Worm (Caenorhabditis elegans) whole organism, young adult: ENCODE results near the gene aak-1.
A peak's percentile ranks its signal among the peaks of the same experiment; 100 is the strongest.

Experiments
- B0261.1 ChIP-seq: sonication (generic microtip); optimal IDR thresholded peaks from 2 replicates; lab custom pipeline; 2016; ENCODE audit warnings: mild to moderate bottlenecking, missing genetic modification characterization, moderate library complexity, missing compliant biosample characterization
- B0336.3 ChIP-seq: fragments of 200-800 bp; sonication (Bioruptor generic); IDR thresholded peaks from 2 replicates; pipeline ENCODE4 v1.3.6; 2022; ENCODE audit warnings: missing genetic modification characterization, missing compliant biosample characterization
- C06A6.2 ChIP-seq: fragments of 200-800 bp; sonication (Bioruptor generic); conservative IDR thresholded peaks from 2 replicates; pipeline ENCODE4 v1.3.6; 2022; ENCODE audit warnings: missing genetic modification characterization, missing compliant biosample characterization
- C17E4.6 ChIP-seq: fragments of 200-800 bp; sonication (Bioruptor generic); IDR thresholded peaks from 2 replicates; pipeline ENCODE4 v1.3.6; 2022; ENCODE audit warnings: missing genetic modification reagents, missing genetic modification characterization, missing compliant biosample characterization
- F22D6.2 ChIP-seq: sonication (generic microtip); optimal IDR thresholded peaks from 2 replicates; lab custom pipeline; 2016; ENCODE audit warnings: mild to moderate bottlenecking, missing genetic modification characterization, missing compliant biosample characterization
- F23B12.7 ChIP-seq: sonication (generic microtip); optimal IDR thresholded peaks from 2 replicates; lab custom pipeline; 2017; ENCODE audit warnings: missing genetic modification characterization, mild to moderate bottlenecking, missing compliant biosample characterization, antibody characterized with exemption, moderate library complexity; ENCODE audit not compliant: insufficient read depth
- F55B11.4 ChIP-seq: sonication (generic microtip); optimal IDR thresholded peaks from 2 replicates; lab custom pipeline; 2016; ENCODE audit warnings: missing compliant biosample characterization, missing genetic modification characterization, borderline replicate concordance; ENCODE audit not compliant: insufficient read depth
- F57A8.1 ChIP-seq: fragments of 200-800 bp; sonication (Bioruptor generic); optimal IDR thresholded peaks from 2 replicates; lab custom pipeline; 2018; ENCODE audit warnings: mild to moderate bottlenecking, missing genetic modification characterization, moderate library complexity, missing compliant biosample characterization
- T07F8.4 ChIP-seq: sonication (generic microtip); optimal IDR thresholded peaks from 2 replicates; lab custom pipeline; 2016; ENCODE audit warnings: mild to moderate bottlenecking, missing genetic modification characterization, moderate library complexity, missing compliant biosample characterization
- Y67H2A.10 ChIP-seq: fragments of 200-800 bp; sonication (Bioruptor generic); conservative IDR thresholded peaks from 2 replicates; pipeline ENCODE4 v1.3.6; 2022; ENCODE audit warnings: missing genetic modification reagents, missing genetic modification characterization, missing compliant biosample characterization
- akir-1 ChIP-seq: fragments of 200-800 bp; sonication (Bioruptor generic); optimal IDR thresholded peaks from 2 replicates; lab custom pipeline; 2018; ENCODE audit warnings: mild to moderate bottlenecking, missing genetic modification characterization, moderate library complexity, missing compliant biosample characterization
- ama-1 ChIP-seq, 3 experiments: fragments of 150-350 bp in 1 of 3; sonication (generic microtip) in 2 of 3; optimal IDR thresholded peaks; 2 replicates each; lab custom pipeline; 2014 to 2018; ENCODE audit warnings: missing biosample characterization in 2 of 3, missing genetic modification characterization in 2 of 3, missing genetic modification reagents in 2 of 3
- atf-7 ChIP-seq: sonication (generic microtip); optimal IDR thresholded peaks from 2 replicates; lab custom pipeline; 2017; ENCODE audit warnings: mild to moderate bottlenecking, missing genetic modification characterization, missing compliant biosample characterization
- attf-5 ChIP-seq: fragments of 200-800 bp; sonication (Bioruptor generic); optimal IDR thresholded peaks from 2 replicates; lab custom pipeline; 2018; ENCODE audit warnings: mild to moderate bottlenecking, missing genetic modification characterization, missing compliant biosample characterization
- ccch-3 ChIP-seq: fragments of 200-800 bp; sonication (Bioruptor generic); optimal IDR thresholded peaks from 2 replicates; lab custom pipeline; 2018; ENCODE audit warnings: mild to moderate bottlenecking, missing genetic modification characterization, missing compliant biosample characterization
- cebp-1 ChIP-seq, 2 experiments: fragments of 200-800 bp in 1 of 2; sonication (Bioruptor generic) in 1 of 2; sonication (generic microtip) in 1 of 2; IDR thresholded peaks in 1 of 2; optimal IDR thresholded peaks in 1 of 2; 2 replicates each; pipeline versions ENCODE4 v1.3.6 to Lab custom; 2017 to 2022; ENCODE audit warnings: missing compliant biosample characterization in 2 of 2, missing genetic modification characterization in 2 of 2, mild to moderate bottlenecking in 1 of 2, missing genetic modification reagents in 1 of 2, moderate library complexity in 1 of 2
- ceh-100 ChIP-seq: fragments of 200-800 bp; sonication (Bioruptor generic); IDR thresholded peaks from 2 replicates; pipeline ENCODE4 v1.3.6; 2022; ENCODE audit warnings: missing genetic modification reagents, missing genetic modification characterization, missing compliant biosample characterization
- ceh-40 ChIP-seq: fragments of 200-800 bp; sonication (Bioruptor generic); IDR thresholded peaks from 2 replicates; pipeline ENCODE4 v1.3.6; 2022; ENCODE audit warnings: missing genetic modification characterization, missing compliant biosample characterization
- dox-1 ChIP-seq: fragments of 200-800 bp; sonication (Bioruptor generic); IDR thresholded peaks from 2 replicates; pipeline ENCODE4 v1.3.6; 2022; ENCODE audit warnings: missing genetic modification reagents, missing genetic modification characterization, missing compliant biosample characterization
- efl-1 ChIP-seq: fragments of 150-350 bp; optimal IDR thresholded peaks from 2 replicates; lab custom pipeline; 2014; ENCODE audit warnings: missing biosample characterization, missing genetic modification reagents, missing genetic modification characterization
- hlh-12 ChIP-seq: sonication (generic microtip); optimal IDR thresholded peaks from 2 replicates; lab custom pipeline; 2016; ENCODE audit warnings: missing genetic modification characterization, missing compliant biosample characterization
- hmg-1.2 ChIP-seq: fragments of 200-800 bp; sonication (Bioruptor generic); IDR thresholded peaks from 2 replicates; pipeline ENCODE4 v1.3.6; 2022; ENCODE audit warnings: missing genetic modification reagents, missing genetic modification characterization, missing compliant biosample characterization
- let-607 ChIP-seq, 2 experiments: fragments of 200-800 bp in 1 of 2; sonication (Bioruptor generic) in 1 of 2; sonication (generic microtip) in 1 of 2; optimal IDR thresholded peaks; 2 replicates each; lab custom pipeline; 2016 to 2018; ENCODE audit warnings: mild to moderate bottlenecking in 2 of 2, missing compliant biosample characterization in 2 of 2, missing genetic modification characterization in 2 of 2, moderate library complexity in 2 of 2, missing genotype in 1 of 2
- lin-35 ChIP-seq, 3 experiments: fragments of 150-350 bp in 2 of 3; sonication (generic microtip) in 1 of 3; optimal IDR thresholded peaks; 2 replicates each; lab custom pipeline; 2014 to 2018; ENCODE audit warnings: missing biosample characterization in 3 of 3, missing genetic modification characterization in 3 of 3, missing genetic modification reagents in 3 of 3
- lir-1 ChIP-seq: fragments of 200-800 bp; sonication (Bioruptor generic); conservative IDR thresholded peaks from 2 replicates; pipeline ENCODE4 v1.3.6; 2022; ENCODE audit warnings: missing genetic modification reagents, missing genetic modification characterization, missing compliant biosample characterization
- lsl-1 ChIP-seq: fragments of 200-800 bp; sonication (Bioruptor generic); optimal IDR thresholded peaks from 2 replicates; lab custom pipeline; 2018; ENCODE audit warnings: mild to moderate bottlenecking, missing genetic modification characterization, moderate library complexity, missing compliant biosample characterization
- madf-10 ChIP-seq: sonication (generic microtip); optimal IDR thresholded peaks from 2 replicates; lab custom pipeline; 2016; ENCODE audit warnings: mild to moderate bottlenecking, missing genetic modification characterization, missing compliant biosample characterization
- mcd-1 ChIP-seq: fragments of 200-800 bp; sonication (Bioruptor generic); IDR thresholded peaks from 2 replicates; pipeline ENCODE4 v1.3.6; 2022; ENCODE audit warnings: missing genetic modification reagents, missing genetic modification characterization, missing compliant biosample characterization
- mes-4 ChIP-seq: sonication (generic microtip); optimal IDR thresholded peaks from 2 replicates; lab custom pipeline; 2016; ENCODE audit warnings: missing genotype, missing genetic modification characterization, missing compliant biosample characterization
- nhr-120 ChIP-seq: fragments of 200-800 bp; sonication (Bioruptor generic); IDR thresholded peaks from 2 replicates; pipeline ENCODE4 v1.3.6; 2022; ENCODE audit warnings: missing genetic modification characterization, missing compliant biosample characterization
- nhr-179 ChIP-seq: sonication (generic microtip); optimal IDR thresholded peaks from 2 replicates; lab custom pipeline; 2016; ENCODE audit warnings: mild to moderate bottlenecking, missing genetic modification characterization, missing compliant biosample characterization
- nhr-27 ChIP-seq: fragments of 200-800 bp; sonication (Bioruptor generic); optimal IDR thresholded peaks from 2 replicates; lab custom pipeline; 2018; ENCODE audit warnings: mild to moderate bottlenecking, missing genetic modification characterization, moderate library complexity, missing compliant biosample characterization
- nhr-80 ChIP-seq: sonication (generic microtip); optimal IDR thresholded peaks from 2 replicates; lab custom pipeline; 2016; ENCODE audit warnings: missing genetic modification characterization, missing compliant biosample characterization
- rcor-1 ChIP-seq: fragments of 200-800 bp; sonication (Bioruptor generic); IDR thresholded peaks from 2 replicates; pipeline ENCODE4 v1.3.6; 2022; ENCODE audit warnings: missing genetic modification reagents, missing genetic modification characterization, missing compliant biosample characterization
- snpc-3.4 ChIP-seq: sonication (generic microtip); optimal IDR thresholded peaks from 2 replicates; lab custom pipeline; 2017; ENCODE audit warnings: missing genetic modification characterization, mild to moderate bottlenecking, missing compliant biosample characterization, antibody characterized with exemption, moderate library complexity, missing genotype, missing genetic modification reagents
- tbx-9 ChIP-seq: sonication (generic microtip); optimal IDR thresholded peaks from 2 replicates; lab custom pipeline; 2016; ENCODE audit warnings: borderline replicate concordance, missing genetic modification characterization, inconsistent platforms, missing compliant biosample characterization
- unc-130 ChIP-seq: sonication (generic microtip); optimal IDR thresholded peaks from 2 replicates; lab custom pipeline; 2016; ENCODE audit warnings: missing genetic modification reagents, missing genetic modification characterization, missing compliant biosample characterization
- xnd-1 ChIP-seq: sonication (generic microtip); optimal IDR thresholded peaks from 2 replicates; lab custom pipeline; 2016; ENCODE audit warnings: missing genotype, missing genetic modification reagents, missing genetic modification characterization, missing compliant biosample characterization
- zfh-2 ChIP-seq: fragments of 200-800 bp; sonication (Bioruptor generic); conservative IDR thresholded peaks from 2 replicates; pipeline ENCODE4 v1.3.6; 2022; ENCODE audit warnings: missing genetic modification reagents, missing genetic modification characterization, missing compliant biosample characterization
- ztf-26 ChIP-seq: sonication (generic microtip); optimal IDR thresholded peaks from 2 replicates; lab custom pipeline; 2017; ENCODE audit warnings: missing genetic modification characterization, missing compliant biosample characterization

aak-1 gene

ce11 chrIII:8794793-8795192, 33.9 kb upstream of the aak-1 start (continued):
- TF ChIP-seq ceh-100 (GFP tag; lab: Robert Waterston, UW) (peak; percentile 64), ceh-40 (GFP tag; lab: Robert Waterston, UW) (no peak), lir-1 (GFP tag; lab: Robert Waterston, UW) (0 out of 2 replicates have a peak, but pooled peaks have one; percentile 29), efl-1 (GFP tag; lab: Kevin White, UChicago) (peak; percentile 64), hmg-1.2 (GFP tag; lab: Robert Waterston, UW) (peak; percentile 86), madf-10 (tag; lab: Kevin White, UChicago) (peak; percentile 37), ccch-3 (GFP tag; lab: Kevin White, UChicago) (no peak), B0261.1 (tag; lab: Kevin White, UChicago) (no peak), F22D6.2 (tag; lab: Kevin White, UChicago) (no peak), lin-35 (GFP tag; optimal IDR thresholded peaks at IDR 0.05; lab: Kevin White, UChicago) (no peak), lsl-1 (GFP tag; lab: Kevin White, UChicago) (peak; percentile 10), attf-5 (peak; percentile 73), akir-1 (GFP tag; lab: Kevin White, UChicago) (no peak), mcd-1 (peak; percentile 37), ztf-26 (tag; lab: Kevin White, UChicago) (peak; percentile 57), rcor-1 (GFP tag; lab: Robert Waterston, UW) (0 out of 2 replicates have a peak, but pooled peaks have one; percentile 23), T07F8.4 (tag; lab: Kevin White, UChicago) (no peak), hlh-12 (tag; lab: Kevin White, UChicago) (no peak), cebp-1 (GFP tag; IDR thresholded peaks at IDR 0.05; lab: Robert Waterston, UW) (0 out of 2 replicates have a peak, but pooled peaks have one; percentile 9), cebp-1 (tag; optimal IDR thresholded peaks at IDR 0.05; lab: Kevin White, UChicago) (peak; percentile 73), atf-7 (tag; lab: Kevin White, UChicago) (peak; percentile 52)

- TF ChIP-seq nhr-120 (GFP tag; lab: Robert Waterston, UW) (no peak), mcd-1 (no peak), Y67H2A.10 (GFP tag; lab: Robert Waterston, UW) (no peak), efl-1 (GFP tag; lab: Kevin White, UChicago) (no peak), zfh-2 (GFP tag; lab: Robert Waterston, UW) (no peak), F55B11.4 (no peak), C06A6.2 (GFP tag; lab: Robert Waterston, UW) (no peak), ceh-40 (GFP tag; lab: Robert Waterston, UW) (no peak), nhr-80 (tag; lab: Kevin White, UChicago) (no peak), F57A8.1 (GFP tag; lab: Kevin White, UChicago) (no peak), xnd-1 (tag; lab: Kevin White, UChicago) (no peak), nhr-27 (tag; lab: Kevin White, UChicago) (no peak), B0336.3 (no peak), snpc-3.4 (tag; lab: Kevin White, UChicago) (no peak)
Observed at ce11 chrIII:8792251-8792650, 31.4 kb upstream of the aak-1 start, which contains the start of gene ztf-1. TSS of gene ztf-1 (minus strand) at chrIII:8792351.

ce11 chrIII:8791235-8791634, 30.3 kb upstream of the aak-1 start, which contains the start of the genes zfp-1 and F54F2.14:
TSS of gene zfp-1 (plus strand) at chrIII:8791535.
TSS of gene F54F2.14 (plus strand) at chrIII:8791546.
- no peak for TF ChIP-seq mes-4
- TF ChIP-seq ama-1 (optimal IDR thresholded peaks at IDR 0.05; lab: Kevin White, UChicago) = no peak
- no peak for TF ChIP-seq ama-1 (GFP tag; optimal IDR thresholded peaks at IDR 0.05; lab: Kevin White, UChicago)
- TF ChIP-seq dox-1 = no peak
- no peak for TF ChIP-seq lin-35 (GFP tag; optimal IDR thresholded peaks at IDR 0.05; lab: Kevin White, UChicago)
- TF ChIP-seq xnd-1 (tag; lab: Kevin White, UChicago) = no peak
- no peak for TF ChIP-seq ceh-40 (GFP tag; lab: Robert Waterston, UW)
- no peak for TF ChIP-seq nhr-179
- TF ChIP-seq ztf-26 (tag; lab: Kevin White, UChicago) = no peak
- no peak for TF ChIP-seq C17E4.6 (GFP tag; lab: Robert Waterston, UW)
- TF ChIP-seq tbx-9 (tag; lab: Kevin White, UChicago) = no peak
- TF ChIP-seq ceh-100 (GFP tag; lab: Robert Waterston, UW) = no peak
- no peak for TF ChIP-seq unc-130 (GFP tag; lab: Kevin White, UChicago)
- no peak for TF ChIP-seq F23B12.7
- TF ChIP-seq rcor-1 (GFP tag; lab: Robert Waterston, UW) = no peak
- TF ChIP-seq T07F8.4 (tag; lab: Kevin White, UChicago) = no peak
- no peak for TF ChIP-seq let-607 (tag; optimal IDR thresholded peaks at IDR 0.05; lab: Kevin White, UChicago)
- TF ChIP-seq lsl-1 (GFP tag; lab: Kevin White, UChicago) = no peak
- no peak for TF ChIP-seq hmg-1.2 (GFP tag; lab: Robert Waterston, UW)
